Worm (Caenorhabditis elegans) whole organism, L4 larva: Measurements from ENCODE around the gene lgc-4.

Source experiments
- pha-4 ChIP-seq, 2 experiments: fragments of 150-350 bp in 1 of 2; fragments of 200-800 bp in 1 of 2; sonication (Bioruptor generic) in 1 of 2; IDR thresholded peaks in 1 of 2; optimal IDR thresholded peaks in 1 of 2; 2 replicates each; pipeline versions ENCODE4 v1.3.6 to Lab custom; 2014 to 2022; ENCODE audit warnings: missing genetic modification characterization in 2 of 2, missing genetic modification reagents in 2 of 2, missing biosample characterization in 1 of 2, missing compliant biosample characterization in 1 of 2
- sdz-12 ChIP-seq: fragments of 200-800 bp; sonication (Bioruptor generic); optimal IDR thresholded peaks from 2 replicates; lab custom pipeline; 2018; ENCODE audit warnings: mild to moderate bottlenecking, missing genetic modification characterization, missing compliant biosample characterization
- unc-39 ChIP-seq: sonication (generic microtip); optimal IDR thresholded peaks from 2 replicates; lab custom pipeline; 2017; ENCODE audit warnings: missing biosample characterization, missing genetic modification characterization
- unc-62 ChIP-seq, 3 experiments: fragments of 150-350 bp in 1 of 3; sonication (generic microtip); optimal IDR thresholded peaks in 2 of 3; peaks in 1 of 3; 1 replicate in 1 of 3; 2 replicates in 2 of 3; lab custom pipeline; 2014 to 2017; ENCODE audit warnings: missing biosample characterization in 3 of 3, missing genetic modification characterization in 3 of 3, missing genetic modification reagents in 3 of 3, missing genotype in 1 of 3

DNA sequence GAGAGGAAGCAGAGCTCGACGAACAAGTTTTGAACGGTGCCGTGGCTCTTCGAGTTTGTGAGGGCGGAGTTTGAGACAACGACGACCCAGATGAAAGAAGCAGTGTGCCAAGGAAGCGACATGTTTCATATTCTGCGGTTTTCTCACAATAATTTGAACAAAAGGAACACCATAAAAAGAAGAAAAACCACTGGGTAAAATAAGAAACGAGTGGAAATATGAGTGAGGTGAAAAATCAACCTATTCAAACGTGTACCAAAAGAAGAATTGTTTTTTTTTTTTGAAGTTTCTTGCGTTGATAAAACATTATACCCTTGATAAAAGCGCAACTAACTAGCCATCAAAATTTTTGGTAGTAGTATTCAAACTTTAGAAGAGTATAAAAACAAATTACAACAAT lies at the start of gene lgc-4:
- TF ChIP-seq unc-62 (GFP tag; optimal IDR thresholded peaks at IDR 0.05 in 1 of 2; lab: Kevin White, UChicago) (peak in 1 of 2 experiments; percentile 89), unc-62 (tag; optimal IDR thresholded peaks at IDR 0.05; lab: Kevin White, UChicago) (no peak), unc-39 (tag; lab: Kevin White, UChicago) (no peak), pha-4 (GFP tag; IDR thresholded peaks at IDR 0.05; lab: Robert Waterston, UW) (no peak), pha-4 (tag; optimal IDR thresholded peaks at IDR 0.05; lab: Kevin White, UChicago) (no peak), sdz-12 (no peak)
